Worm (Caenorhabditis elegans) whole organism, late embryonic: ENCODE results near the gene Y51A2A.6.
A peak's percentile ranks its signal among the peaks of the same experiment; 100 is the strongest.

Experiments used
- C38D4.7 ChIP-seq: fragments of 200-800 bp; sonication (Bioruptor generic); optimal IDR thresholded peaks from 2 replicates; lab custom pipeline; 2018; ENCODE audit warnings: mild to moderate bottlenecking, missing genetic modification characterization, moderate library complexity, missing compliant biosample characterization
- F13H6.1 ChIP-seq: sonication (generic microtip); optimal IDR thresholded peaks from 2 replicates; lab custom pipeline; 2016; ENCODE audit warnings: missing genetic modification characterization, missing compliant biosample characterization
- T23F11.4 ChIP-seq: fragments of 200-800 bp; sonication (Bioruptor generic); optimal IDR thresholded peaks from 2 replicates; lab custom pipeline; 2018; ENCODE audit warnings: mild to moderate bottlenecking, missing genetic modification characterization, missing compliant biosample characterization
- Y22D7AL.16 ChIP-seq: sonication (generic microtip); optimal IDR thresholded peaks from 2 replicates; lab custom pipeline; 2016; ENCODE audit warnings: missing genetic modification characterization, missing compliant biosample characterization
- ceh-19 ChIP-seq: fragments of 200-800 bp; sonication (Bioruptor generic); optimal IDR thresholded peaks from 2 replicates; lab custom pipeline; 2018; ENCODE audit warnings: mild to moderate bottlenecking, missing genetic modification characterization, missing compliant biosample characterization
- ceh-22 ChIP-seq: sonication (generic microtip); optimal IDR thresholded peaks from 2 replicates; lab custom pipeline; 2017; ENCODE audit warnings: missing biosample characterization, missing genetic modification characterization
- ceh-24 ChIP-seq: sonication (generic microtip); optimal IDR thresholded peaks from 2 replicates; lab custom pipeline; 2016; ENCODE audit warnings: mild to moderate bottlenecking, missing genetic modification characterization, missing compliant biosample characterization
- ceh-30 ChIP-seq: fragments of 150-350 bp; optimal IDR thresholded peaks from 2 replicates; lab custom pipeline; 2014; ENCODE audit warnings: missing biosample characterization, missing genetic modification characterization
- ceh-31 ChIP-seq: sonication (generic microtip); optimal IDR thresholded peaks from 2 replicates; lab custom pipeline; 2016; ENCODE audit warnings: missing genetic modification characterization, missing compliant biosample characterization
- ceh-48 ChIP-seq: sonication (generic microtip); optimal IDR thresholded peaks from 2 replicates; lab custom pipeline; 2016; ENCODE audit warnings: missing genetic modification characterization, inconsistent platforms, missing compliant biosample characterization
- ceh-6 ChIP-seq: fragments of 200-800 bp; sonication (Bioruptor generic); optimal IDR thresholded peaks from 2 replicates; lab custom pipeline; 2018; ENCODE audit warnings: mild to moderate bottlenecking, missing genetic modification characterization, missing compliant biosample characterization
- che-1 ChIP-seq: sonication (generic microtip); optimal IDR thresholded peaks from 2 replicates; lab custom pipeline; 2016; ENCODE audit warnings: mild to moderate bottlenecking, missing genetic modification characterization, missing compliant biosample characterization
- elt-2 ChIP-seq: sonication (generic microtip); optimal IDR thresholded peaks from 2 replicates; lab custom pipeline; 2016; ENCODE audit warnings: missing genetic modification reagents, missing genetic modification characterization, missing compliant biosample characterization
- ets-4 ChIP-seq: sonication (generic microtip); optimal IDR thresholded peaks from 2 replicates; lab custom pipeline; 2016; ENCODE audit warnings: missing genetic modification characterization, missing compliant biosample characterization
- fkh-10 ChIP-seq: fragments of 150-350 bp; optimal IDR thresholded peaks from 2 replicates; lab custom pipeline; 2014; ENCODE audit warnings: missing biosample characterization, missing genetic modification reagents, missing genetic modification characterization
- fkh-6 ChIP-seq: sonication (generic microtip); optimal IDR thresholded peaks from 2 replicates; lab custom pipeline; 2016; ENCODE audit warnings: missing genetic modification characterization, missing compliant biosample characterization
- gmeb-2 ChIP-seq: sonication (generic microtip); optimal IDR thresholded peaks from 2 replicates; lab custom pipeline; 2016; ENCODE audit warnings: missing genetic modification characterization, inconsistent platforms, missing compliant biosample characterization
- hlh-15 ChIP-seq: sonication (generic microtip); optimal IDR thresholded peaks from 2 replicates; lab custom pipeline; 2016; ENCODE audit warnings: missing genetic modification characterization, missing compliant biosample characterization
- hlh-30 ChIP-seq: sonication (generic microtip); optimal IDR thresholded peaks from 2 replicates; lab custom pipeline; 2017; ENCODE audit warnings: antibody characterized with exemption, missing genetic modification characterization, missing compliant biosample characterization; ENCODE audit not compliant: insufficient read depth
- hlh-6 ChIP-seq: sonication (generic microtip); optimal IDR thresholded peaks from 2 replicates; lab custom pipeline; 2016; ENCODE audit warnings: missing genotype, missing genetic modification characterization, missing compliant biosample characterization
- hlh-8 ChIP-seq: sonication (generic microtip); optimal IDR thresholded peaks from 2 replicates; lab custom pipeline; 2016; ENCODE audit warnings: missing genotype, missing genetic modification characterization, missing compliant biosample characterization
- lim-6 ChIP-seq: sonication (generic microtip); optimal IDR thresholded peaks from 2 replicates; lab custom pipeline; 2016; ENCODE audit warnings: missing genetic modification characterization, missing compliant biosample characterization
- lin-11 ChIP-seq: fragments of 200-800 bp; sonication (Bioruptor generic); optimal IDR thresholded peaks from 2 replicates; lab custom pipeline; 2018; ENCODE audit warnings: mild to moderate bottlenecking, missing genetic modification characterization, missing compliant biosample characterization
- madf-2 ChIP-seq: sonication (generic microtip); optimal IDR thresholded peaks from 2 replicates; lab custom pipeline; 2017; ENCODE audit warnings: missing genetic modification characterization, missing compliant biosample characterization
- nhr-11 ChIP-seq: fragments of 150-350 bp; optimal IDR thresholded peaks from 2 replicates; lab custom pipeline; 2014; ENCODE audit warnings: missing biosample characterization, missing genetic modification characterization
- npax-4 ChIP-seq: sonication (generic microtip); optimal IDR thresholded peaks from 2 replicates; lab custom pipeline; 2016; ENCODE audit warnings: missing genetic modification characterization, missing compliant biosample characterization
- pat-9 ChIP-seq: fragments of 200-800 bp; sonication (Bioruptor generic); optimal IDR thresholded peaks from 2 replicates; lab custom pipeline; 2018; ENCODE audit warnings: mild to moderate bottlenecking, missing genetic modification characterization, moderate library complexity, missing compliant biosample characterization
- pha-2 ChIP-seq: sonication (generic microtip); optimal IDR thresholded peaks from 2 replicates; lab custom pipeline; 2017; ENCODE audit warnings: mild to moderate bottlenecking, missing genetic modification characterization, missing compliant biosample characterization
- pha-4 ChIP-seq: fragments of 150-350 bp; optimal IDR thresholded peaks from 2 replicates; lab custom pipeline; 2018; ENCODE audit warnings: missing biosample characterization, missing genetic modification reagents, missing genetic modification characterization
- rnt-1 ChIP-seq: sonication (generic microtip); optimal IDR thresholded peaks from 2 replicates; lab custom pipeline; 2016; ENCODE audit warnings: missing genetic modification characterization, missing compliant biosample characterization
- sdc-2 ChIP-seq: sonication (generic microtip); optimal IDR thresholded peaks from 2 replicates; lab custom pipeline; 2016; ENCODE audit warnings: missing genotype, missing genetic modification characterization, missing compliant biosample characterization
- tbx-7 ChIP-seq: sonication (generic microtip); optimal IDR thresholded peaks from 2 replicates; lab custom pipeline; 2016; ENCODE audit warnings: missing genotype, missing genetic modification characterization, missing compliant biosample characterization
- ttx-3 ChIP-seq: sonication (generic microtip); optimal IDR thresholded peaks from 2 replicates; lab custom pipeline; 2016; ENCODE audit warnings: missing genetic modification reagents, missing genetic modification characterization, missing compliant biosample characterization
- unc-42 ChIP-seq: sonication (generic microtip); optimal IDR thresholded peaks from 2 replicates; lab custom pipeline; 2016; ENCODE audit warnings: missing genotype, missing genetic modification characterization, missing compliant biosample characterization
- unc-55 ChIP-seq: sonication (generic microtip); optimal IDR thresholded peaks from 2 replicates; lab custom pipeline; 2017; ENCODE audit warnings: missing biosample characterization, missing genetic modification reagents, missing genetic modification characterization
- unc-86 ChIP-seq: sonication (generic microtip); optimal IDR thresholded peaks from 2 replicates; lab custom pipeline; 2016; ENCODE audit warnings: missing genetic modification characterization, missing compliant biosample characterization
- zip-5 ChIP-seq: sonication (generic microtip); optimal IDR thresholded peaks from 2 replicates; lab custom pipeline; 2016; ENCODE audit warnings: missing genetic modification characterization, missing compliant biosample characterization
- ztf-16 ChIP-seq: sonication (generic microtip); optimal IDR thresholded peaks from 2 replicates; lab custom pipeline; 2017; ENCODE audit warnings: missing genetic modification characterization, missing compliant biosample characterization

Y51A2A.6 gene

ce11 chrV:18344194-18344593 is 41.7 kb downstream of the Y51A2A.6 start:
- no peak for TF ChIP-seq hlh-30 (tag; lab: Kevin White, UChicago)
- TF ChIP-seq ceh-31 (tag; lab: Kevin White, UChicago) = no peak
- TF ChIP-seq Y22D7AL.16 (tag; lab: Kevin White, UChicago) = no peak
- no peak for TF ChIP-seq ceh-30 (tag; lab: Kevin White, UChicago)
- no peak for TF ChIP-seq unc-42
- no peak for TF ChIP-seq F13H6.1
- TF ChIP-seq pha-4 (tag; lab: Kevin White, UChicago) = no peak
- no peak for TF ChIP-seq ets-4
- no peak for TF ChIP-seq hlh-6
- TF ChIP-seq zip-5 = no peak
- no peak for TF ChIP-seq npax-4 (tag; lab: Kevin White, UChicago)
- TF ChIP-seq unc-55 (GFP tag; lab: Kevin White, UChicago) = no peak
- no peak for TF ChIP-seq sdc-2 (tag; lab: Kevin White, UChicago)
- no peak for TF ChIP-seq fkh-10
- TF ChIP-seq madf-2 = no peak
- TF ChIP-seq ceh-6 = no peak

ce11 chrV:18346080-18346479 is 43.6 kb downstream of the Y51A2A.6 start:
- TF ChIP-seq elt-2 (tag; lab: Kevin White, UChicago) (peak; percentile 99), pha-2 (tag; lab: Kevin White, UChicago) (no peak)

- TF ChIP-seq che-1 (tag; lab: Kevin White, UChicago) (no peak), ztf-16 (tag; lab: Kevin White, UChicago) (no peak), pha-4 (tag; lab: Kevin White, UChicago) (no peak), ceh-19 (GFP tag; lab: Kevin White, UChicago) (no peak), hlh-8 (tag; lab: Kevin White, UChicago) (no peak), elt-2 (tag; lab: Kevin White, UChicago) (no peak), gmeb-2 (tag; lab: Kevin White, UChicago) (no peak), zip-5 (no peak), Y22D7AL.16 (tag; lab: Kevin White, UChicago) (no peak), lim-6 (tag; lab: Kevin White, UChicago) (no peak)
- TF ChIP-seq, all 69 proteins: peak for 0
Observed at ce11 chrV:18350046-18350445, 47.5 kb downstream of the Y51A2A.6 start, which contains the start of gene C08E8.3. Gene C08E8.3, plus strand, starts transcription at chrV:18350129.

ce11 chrV:18350721-18351120 is 48.2 kb downstream of the Y51A2A.6 start, which contains the start of gene C08E8.11:
Gene C08E8.11, plus strand, starts transcription at chrV:18351021.
- no peak for TF ChIP-seq Y22D7AL.16 (tag; lab: Kevin White, UChicago)
- no peak for TF ChIP-seq ceh-22
- no peak for TF ChIP-seq tbx-7 (tag; lab: Kevin White, UChicago)
- TF ChIP-seq unc-86 (tag; lab: Kevin White, UChicago) = no peak
- no peak for TF ChIP-seq hlh-6
- no peak for TF ChIP-seq pat-9 (tag; lab: Kevin White, UChicago)
- TF ChIP-seq unc-55 (GFP tag; lab: Kevin White, UChicago) = no peak
- no peak for TF ChIP-seq C38D4.7 (GFP tag; lab: Kevin White, UChicago)
- TF ChIP-seq fkh-6 (tag; lab: Kevin White, UChicago) = no peak
- TF ChIP-seq lin-11 = no peak
- no peak for TF ChIP-seq ceh-48 (tag; lab: Kevin White, UChicago)
- no peak for TF ChIP-seq hlh-15 (tag; lab: Kevin White, UChicago)
- TF ChIP-seq ceh-24 (tag; lab: Kevin White, UChicago) = no peak
- no peak for TF ChIP-seq ttx-3
- TF ChIP-seq rnt-1 = no peak
- no peak for TF ChIP-seq nhr-11
- no peak for TF ChIP-seq ceh-31 (tag; lab: Kevin White, UChicago)
- no peak for TF ChIP-seq T23F11.4 (GFP tag; lab: Kevin White, UChicago)
